Worm (Caenorhabditis elegans): ENCODE data around the gene ZK622.4.

The ZK622.4 gene

DNA sequence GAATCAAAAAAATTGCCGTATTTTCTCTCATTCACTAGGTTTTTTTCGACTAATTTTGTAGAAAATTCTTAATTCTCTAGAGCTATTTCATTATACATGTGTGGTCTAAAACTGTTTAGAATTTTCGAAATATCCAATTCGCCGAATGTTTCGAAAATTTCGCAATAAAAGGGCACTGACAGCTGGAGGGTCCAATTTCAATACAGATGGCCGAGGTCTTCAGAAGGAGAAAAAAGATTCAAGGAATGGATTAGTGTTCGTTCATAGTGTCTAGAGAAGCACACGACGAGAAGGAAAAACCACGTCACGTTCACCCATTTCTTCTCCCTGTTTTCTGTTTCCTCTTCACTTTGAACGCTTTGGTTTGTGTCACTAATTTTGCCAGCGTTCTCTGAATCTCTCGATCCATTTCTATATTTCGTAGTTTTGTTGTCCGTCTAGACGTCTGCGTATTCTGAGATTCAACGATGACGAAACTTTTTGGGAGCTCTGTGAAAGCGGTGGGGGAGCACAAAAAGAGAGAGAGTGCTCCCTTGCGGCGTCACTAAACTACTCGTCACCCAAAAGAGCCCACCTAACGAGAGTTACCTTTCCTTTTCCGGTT, 33.6 kb downstream of the ZK622.4 start (continued):
- TF ChIP-seq blmp-1 (tag; optimal IDR thresholded peaks at IDR 0.05) (peak; percentile 29), unc-130 (tag; optimal IDR thresholded peaks at IDR 0.05) (no peak), nhr-12 (tag; optimal IDR thresholded peaks at IDR 0.05) (no peak), fkh-8 (tag; optimal IDR thresholded peaks at IDR 0.05) (peak; percentile 92), aly-2 (tag; optimal IDR thresholded peaks at IDR 0.05) (no peak), egl-13 (tag; optimal IDR thresholded peaks at IDR 0.05) (peak; percentile 35), skn-1 (tag; optimal IDR thresholded peaks at IDR 0.05) (peak; percentile 68), ztf-4 (tag; optimal IDR thresholded peaks at IDR 0.05) (peak; percentile 24), sox-4 (tag; optimal IDR thresholded peaks at IDR 0.05) (no peak), nhr-84 (tag; optimal IDR thresholded peaks at IDR 0.05) (no peak), elt-3 (tag; optimal IDR thresholded peaks at IDR 0.05) (peak in 1 of 6 experiments; percentile 58), elt-2 (tag; optimal IDR thresholded peaks at IDR 0.05) (no peak), ceh-90 (tag; optimal IDR thresholded peaks at IDR 0.05) (no peak), egl-27 (tag; optimal IDR thresholded peaks at IDR 0.05) (peak; percentile 17 to 49), aha-1 (tag; optimal IDR thresholded peaks at IDR 0.05) (no peak)

DNA sequence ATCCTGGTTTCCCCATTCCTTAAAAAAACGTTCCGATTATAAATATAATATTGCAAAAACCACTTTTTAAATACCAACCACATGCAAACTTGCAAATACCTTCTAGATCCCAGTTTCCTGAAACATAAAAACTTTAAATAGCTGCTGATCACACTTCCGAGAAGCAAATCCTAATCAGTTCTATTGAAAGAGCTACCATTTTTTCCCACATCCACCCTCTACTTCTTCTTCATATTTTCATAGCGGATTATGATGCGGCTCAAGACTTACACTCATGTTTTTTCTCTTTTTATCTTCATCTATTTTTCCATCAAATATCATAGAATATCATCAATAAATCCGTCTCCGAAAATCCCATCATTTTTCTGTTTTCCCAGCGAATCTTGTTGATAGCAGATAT, 34.4 kb downstream of the ZK622.4 start:
- no peak for TF ChIP-seq snu-23 (GFP tag; optimal IDR thresholded peaks at IDR 0.05)
- no peak for TF ChIP-seq nhr-77 (tag; optimal IDR thresholded peaks at IDR 0.05)
- no peak for TF ChIP-seq ceh-90 (tag; optimal IDR thresholded peaks at IDR 0.05)
- no peak for TF ChIP-seq tbx-2 (tag; optimal IDR thresholded peaks at IDR 0.05)
- TF ChIP-seq fkh-8 (tag; optimal IDR thresholded peaks at IDR 0.05): peak; percentile 57
- TF ChIP-seq nhr-11 (tag; optimal IDR thresholded peaks at IDR 0.05): peak; percentile 19
- no peak for TF ChIP-seq ztf-11 (tag; optimal IDR thresholded peaks at IDR 0.05)
- peak; percentile 4 for TF ChIP-seq nhr-71 (tag; optimal IDR thresholded peaks at IDR 0.05)
- no peak for TF ChIP-seq grh-1 (GFP tag; IDR thresholded peaks at IDR 0.05)
- no peak for TF ChIP-seq nhr-85 (tag)
- no peak for TF ChIP-seq lin-14 (GFP tag; optimal IDR thresholded peaks at IDR 0.05)
- TF ChIP-seq unc-130 (tag; optimal IDR thresholded peaks at IDR 0.05): no peak
- no peak for TF ChIP-seq lsy-2 (tag; optimal IDR thresholded peaks at IDR 0.05)
- peak; percentile 99 for TF ChIP-seq dsc-1 (tag; optimal IDR thresholded peaks at IDR 0.05)
- TF ChIP-seq sox-4 (tag; optimal IDR thresholded peaks at IDR 0.05): peak; percentile 70
- no peak for TF ChIP-seq hpl-2 (GFP tag; optimal IDR thresholded peaks at IDR 0.05)
- TF ChIP-seq nhr-20 (tag; optimal IDR thresholded peaks at IDR 0.05): no peak
- TF ChIP-seq C04F5.9 (tag; optimal IDR thresholded peaks at IDR 0.05): no peak
- no peak for TF ChIP-seq mef-2 (tag; optimal IDR thresholded peaks at IDR 0.05)
- peak; percentile 72 for TF ChIP-seq pax-3 (tag; optimal IDR thresholded peaks at IDR 0.05)
- no peak for TF ChIP-seq nhr-12 (tag; optimal IDR thresholded peaks at IDR 0.05)
- TF ChIP-seq nhr-76 (tag; optimal IDR thresholded peaks at IDR 0.05): no peak
- no peak for TF ChIP-seq pqm-1 (tag; optimal IDR thresholded peaks at IDR 0.05)
- no peak for TF ChIP-seq pag-3 (tag; optimal IDR thresholded peaks at IDR 0.05; ENCODE audit: borderline replicate concordance, insufficient read depth)
- TF ChIP-seq jun-1 (tag; optimal IDR thresholded peaks at IDR 0.05): no peak
- no peak for TF ChIP-seq nhr-28 (tag; optimal IDR thresholded peaks at IDR 0.05)
- peak; percentile 60 for TF ChIP-seq nhr-47 (tag; optimal IDR thresholded peaks at IDR 0.05)
- TF ChIP-seq nhr-237 (tag; optimal IDR thresholded peaks at IDR 0.05): no peak
- TF ChIP-seq rnt-1 (tag; optimal IDR thresholded peaks at IDR 0.05): no peak
- TF ChIP-seq elt-3 (tag; optimal IDR thresholded peaks at IDR 0.05): no peak
- no peak for TF ChIP-seq C34B4.2 (tag; optimal IDR thresholded peaks at IDR 0.05)
- TF ChIP-seq swsn-7 (tag; optimal IDR thresholded peaks at IDR 0.05): no peak
- no peak for TF ChIP-seq skn-1 (tag; optimal IDR thresholded peaks at IDR 0.05)
- TF ChIP-seq ama-1 (optimal IDR thresholded peaks at IDR 0.05): no peak
- no peak for TF ChIP-seq aly-2 (tag; optimal IDR thresholded peaks at IDR 0.05)
- TF ChIP-seq F16B12.6 (tag; optimal IDR thresholded peaks at IDR 0.05): no peak
- no peak for TF ChIP-seq fkh-4 (tag; optimal IDR thresholded peaks at IDR 0.05; ENCODE audit: borderline replicate concordance)
- TF ChIP-seq ets-5 (GFP tag; IDR thresholded peaks at IDR 0.05): 0 out of 2 replicates have a peak, but pooled peaks have one; percentile 82
- peak; percentile 8 for TF ChIP-seq egl-13 (tag; optimal IDR thresholded peaks at IDR 0.05)
- TF ChIP-seq mab-9 (GFP tag; IDR thresholded peaks at IDR 0.05): no peak
- TF ChIP-seq unc-98 (GFP tag; IDR thresholded peaks at IDR 0.05): no peak
- no peak for TF ChIP-seq nhr-19 (GFP tag; conservative IDR thresholded peaks at IDR 0.05)
- TF ChIP-seq ceh-82 (tag; optimal IDR thresholded peaks at IDR 0.05): no peak
- no peak for TF ChIP-seq C16A3.4 (tag; optimal IDR thresholded peaks at IDR 0.05)
- no peak for TF ChIP-seq lin-15B (tag; optimal IDR thresholded peaks at IDR 0.05)

Data from whole organism, L1 larva.